Fruit fly (Drosophila melanogaster) Kc167 (cell line): Measurements from ENCODE around the gene Hip14.

Experiments
- Myc ChIP-seq: fragments of >200 bp; optimal IDR thresholded peaks from 2 replicates; lab custom pipeline; 2017; ENCODE audit warnings: missing external identifiers
- Sin3A ChIP-seq: fragments of >200 bp; optimal IDR thresholded peaks from 2 replicates; lab custom pipeline; 2018; ENCODE audit warnings: missing external identifiers
- h ChIP-seq: fragments of >200 bp; optimal IDR thresholded peaks from 3 replicates; lab custom pipeline; 2018; ENCODE audit warnings: missing external identifiers
- insv ChIP-seq: fragments of >200 bp; optimal IDR thresholded peaks from 3 replicates; lab custom pipeline; 2018; ENCODE audit warnings: missing external identifiers
- psq ChIP-seq: fragments of >200 bp; optimal IDR thresholded peaks from 2 replicates; lab custom pipeline; 2017; ENCODE audit warnings: missing external identifiers
- ttk ChIP-seq: sonication (Bioruptor generic); optimal IDR thresholded peaks from 2 replicates; lab custom pipeline; 2017; ENCODE audit warnings: missing external identifiers

Hip14 gene

dm6 chr3L:16025020-16025680, 37.1 kb downstream of the Hip14 start:
- TF ChIP-seq h (lab: Kevin White, UChicago) (no peak), insv (lab: Kevin White, UChicago) (no peak), Myc (lab: Kevin White, UChicago) (no peak), Sin3A (lab: Kevin White, UChicago) (no peak), ttk (lab: Kevin White, UChicago) (no peak), psq (lab: Kevin White, UChicago) (no peak)

- TF ChIP-seq Sin3A (lab: Kevin White, UChicago) (no peak), psq (lab: Kevin White, UChicago) (no peak), ttk (lab: Kevin White, UChicago) (no peak), insv (lab: Kevin White, UChicago) (no peak), Myc (lab: Kevin White, UChicago) (no peak), h (lab: Kevin White, UChicago) (no peak)
These were observed 38.2 kb downstream of the Hip14 start for dm6 chr3L:16026065-16026789.

dm6 chr3L:16027163-16027633, 39.2 kb downstream of the Hip14 start:
- TF ChIP-seq psq (lab: Kevin White, UChicago) (no peak), insv (lab: Kevin White, UChicago) (no peak), Sin3A (lab: Kevin White, UChicago) (no peak), h (lab: Kevin White, UChicago) (no peak), Myc (lab: Kevin White, UChicago) (no peak), ttk (lab: Kevin White, UChicago) (no peak)

dm6 chr3L:16028924-16029323, 40.9 kb downstream of the Hip14 start:
- TF ChIP-seq h (lab: Kevin White, UChicago) (no peak), Myc (lab: Kevin White, UChicago) (no peak), psq (lab: Kevin White, UChicago) (no peak), insv (lab: Kevin White, UChicago) (no peak), Sin3A (lab: Kevin White, UChicago) (no peak), ttk (lab: Kevin White, UChicago) (no peak)

- TF ChIP-seq psq (lab: Kevin White, UChicago) (no peak), ttk (lab: Kevin White, UChicago) (no peak), Myc (lab: Kevin White, UChicago) (no peak), insv (lab: Kevin White, UChicago) (no peak), h (lab: Kevin White, UChicago) (no peak), Sin3A (lab: Kevin White, UChicago) (no peak)
These were observed 45.2 kb downstream of the Hip14 start, which contains the start of the genes CG42717 and CG42716 for dm6 chr3L:16033090-16033828. CG42717 (minus strand) TSS chr3L:16033190. CG42716 (plus strand) TSS chr3L:16033778.

dm6 chr3L:16034224-16034623, 46.2 kb downstream of the Hip14 start, which contains the start of gene CG42538:
CG42538 (plus strand) TSS chr3L:16034524.
- TF ChIP-seq psq (lab: Kevin White, UChicago) (no peak), h (lab: Kevin White, UChicago) (no peak), Myc (lab: Kevin White, UChicago) (no peak), ttk (lab: Kevin White, UChicago) (no peak), Sin3A (lab: Kevin White, UChicago) (no peak), insv (lab: Kevin White, UChicago) (no peak)

dm6 chr3L:16035185-16035584, 47.1 kb downstream of the Hip14 start, which contains the start of gene CG5895:
CG5895 (plus strand) TSS chr3L:16035485.
- TF ChIP-seq Myc (lab: Kevin White, UChicago), result no peak

- TF ChIP-seq h (lab: Kevin White, UChicago) (no peak), psq (lab: Kevin White, UChicago) (no peak), ttk (lab: Kevin White, UChicago) (no peak), Myc (lab: Kevin White, UChicago) (no peak), insv (lab: Kevin White, UChicago) (no peak)
These were observed 49.0 kb downstream of the Hip14 start for dm6 chr3L:16037048-16037477.

dm6 chr3L:16037690-16038332, 49.8 kb downstream of the Hip14 start:
- TF ChIP-seq Myc (lab: Kevin White, UChicago), result no peak
- TF ChIP-seq Sin3A (lab: Kevin White, UChicago), result no peak
- no peak for TF ChIP-seq insv (lab: Kevin White, UChicago)
- TF ChIP-seq ttk (lab: Kevin White, UChicago), result no peak
- no peak for TF ChIP-seq psq (lab: Kevin White, UChicago)
- TF ChIP-seq h (lab: Kevin White, UChicago), result no peak

- TF ChIP-seq Sin3A (lab: Kevin White, UChicago), result no peak
- no peak for TF ChIP-seq psq (lab: Kevin White, UChicago)
- TF ChIP-seq insv (lab: Kevin White, UChicago), result no peak
- no peak for TF ChIP-seq ttk (lab: Kevin White, UChicago)
- TF ChIP-seq h (lab: Kevin White, UChicago), result no peak
- TF ChIP-seq Myc (lab: Kevin White, UChicago), result no peak
These were observed 51.0 kb downstream of the Hip14 start for dm6 chr3L:16039063-16039462.
